Worm (Caenorhabditis elegans) whole organism, L4/young adult: Measurements from ENCODE around the gene pqn-65.

ENCODE experiments used
- dao-5 ChIP-seq: sonication (generic microtip); optimal IDR thresholded peaks from 2 replicates; lab custom pipeline; 2016; ENCODE audit warnings: missing genotype, missing genetic modification characterization, moderate library complexity, missing compliant biosample characterization
- him-1 ChIP-seq: sonication (generic microtip); optimal IDR thresholded peaks from 2 replicates; lab custom pipeline; 2016; ENCODE audit warnings: missing genotype, missing genetic modification reagents, missing genetic modification characterization, missing compliant biosample characterization

DNA sequence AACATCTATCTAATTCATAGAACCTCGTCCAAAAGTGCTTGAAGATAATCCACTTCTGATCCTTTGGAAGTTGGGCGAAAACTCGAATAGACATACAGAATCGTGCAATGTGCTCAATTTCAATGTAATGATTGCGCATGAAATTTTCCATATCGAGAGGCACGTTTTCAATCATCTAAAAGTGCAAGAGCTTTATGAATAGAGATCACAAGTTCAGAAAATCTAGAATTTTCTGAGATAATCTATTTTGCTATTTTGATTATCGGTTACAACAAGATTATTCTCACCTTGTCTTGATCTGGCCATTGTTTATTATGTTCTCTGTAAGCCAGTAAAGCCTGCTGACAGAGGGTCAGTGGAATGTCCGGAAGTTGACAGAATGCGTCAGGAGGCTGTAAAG lies 38.1 kb upstream of the pqn-65 start:
- no peak for TF ChIP-seq him-1 (tag; lab: Kevin White, UChicago)
- TF ChIP-seq dao-5, result no peak
